Worm (Caenorhabditis elegans): ENCODE measurements around the gene ptrg-1.

- TF ChIP-seq W03F9.2 (tag; optimal IDR thresholded peaks at IDR 0.05) = no peak
- TF ChIP-seq him-1 (tag; optimal IDR thresholded peaks at IDR 0.05) = no peak
- TF ChIP-seq dao-5 (tag; optimal IDR thresholded peaks at IDR 0.05) = no peak
These were observed 48.3 kb upstream of the ptrg-1 start for ce11 chrIV:10242458-10243123.
